Worm (Caenorhabditis elegans): ENCODE results near the gene fbxb-55.
A peak's percentile ranks its signal among the peaks of the same experiment; 100 is the strongest.

Gene fbxb-55

DNA sequence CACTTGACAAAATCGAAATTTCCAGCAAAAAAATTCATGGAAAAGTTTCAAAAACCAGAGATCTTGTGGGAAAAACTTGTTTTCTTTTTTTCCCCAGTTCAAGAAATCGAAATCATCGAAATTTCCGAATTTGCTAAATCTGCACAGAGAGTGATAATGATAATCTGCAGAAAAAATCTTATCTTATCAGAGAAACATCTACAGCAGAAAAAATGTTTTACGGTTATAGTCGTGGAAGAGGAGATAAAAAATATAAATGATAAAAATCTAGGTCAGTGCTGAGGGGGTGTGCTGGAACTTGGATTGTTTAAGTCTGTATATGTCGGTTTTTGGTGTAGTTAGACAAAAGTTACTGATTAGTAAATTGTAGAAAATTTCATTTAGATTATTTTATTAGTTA is 36.2 kb upstream of the fbxb-55 start:
- TF ChIP-seq tab-1 (GFP tag; IDR thresholded peaks at IDR 0.05) (no peak), T22C8.4 (GFP tag; IDR thresholded peaks at IDR 0.05) (no peak), flt-1 (GFP tag; IDR thresholded peaks at IDR 0.05) (no peak), ztf-23 (GFP tag; IDR thresholded peaks at IDR 0.05) (no peak), klf-2 (GFP tag; conservative IDR thresholded peaks at IDR 0.05) (no peak)

DNA sequence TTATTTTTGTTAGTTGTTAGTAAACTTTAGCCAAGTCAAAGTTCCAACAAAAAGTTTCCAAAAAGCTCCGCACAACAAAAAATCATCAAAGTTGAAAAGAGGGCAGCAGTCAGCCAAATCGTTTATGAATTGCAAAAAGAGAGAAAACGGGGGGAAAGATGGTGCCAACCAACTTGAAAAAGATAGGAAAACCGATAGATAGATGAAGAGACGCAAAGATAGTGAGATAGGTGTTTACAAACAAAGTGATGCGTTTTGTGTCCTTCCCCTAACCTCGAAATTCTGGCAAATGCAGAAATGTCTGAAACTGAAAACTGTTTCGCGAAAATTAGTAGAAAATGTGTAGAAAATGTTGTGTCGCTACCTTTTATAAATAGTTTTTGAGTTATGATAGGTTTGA is 35.1 kb upstream of the fbxb-55 start:
- TF ChIP-seq flt-1 (GFP tag; IDR thresholded peaks at IDR 0.05) = no peak
- TF ChIP-seq med-1 (GFP tag; optimal IDR thresholded peaks at IDR 0.05; ENCODE audit: insufficient read depth) = no peak
- no peak for TF ChIP-seq klf-2 (GFP tag; conservative IDR thresholded peaks at IDR 0.05)
- TF ChIP-seq T22C8.4 (GFP tag; IDR thresholded peaks at IDR 0.05) = no peak
- TF ChIP-seq ref-1 (GFP tag; conservative IDR thresholded peaks at IDR 0.05) = no peak
- no peak for TF ChIP-seq cog-1 (tag; optimal IDR thresholded peaks at IDR 0.05)
- TF ChIP-seq tab-1 (GFP tag; IDR thresholded peaks at IDR 0.05) = no peak

DNA sequence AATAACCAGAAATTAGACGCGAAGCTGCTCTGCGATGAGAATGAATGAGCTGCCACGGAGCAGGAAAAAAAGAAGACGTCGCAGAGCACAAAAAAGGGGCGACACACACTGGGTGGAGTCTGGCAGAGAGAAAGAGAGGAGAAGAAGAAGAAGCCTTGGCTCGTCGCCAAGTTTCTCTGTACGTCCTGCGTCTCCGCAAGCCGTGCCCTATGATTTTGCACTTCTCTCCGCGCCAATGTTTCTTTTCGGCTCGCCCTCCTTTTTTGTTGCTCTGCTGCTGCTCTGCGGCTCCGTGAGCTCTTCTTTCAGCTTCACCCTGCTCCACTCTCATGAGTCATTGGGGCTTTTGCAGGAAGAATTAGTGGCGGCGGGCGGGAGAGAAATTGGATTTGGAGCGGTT is 33.7 kb upstream of the fbxb-55 start, which contains the start of gene hlh-30:
Gene hlh-30 (minus strand): TSS at position 69 of the 400 bp plus-strand sequence.
- TF ChIP-seq flt-1 (GFP tag; IDR thresholded peaks at IDR 0.05) = 0 out of 2 replicates have a peak, but pooled peaks have one; percentile 16
- no peak for TF ChIP-seq ztf-29 (GFP tag; IDR thresholded peaks at IDR 0.05)

DNA sequence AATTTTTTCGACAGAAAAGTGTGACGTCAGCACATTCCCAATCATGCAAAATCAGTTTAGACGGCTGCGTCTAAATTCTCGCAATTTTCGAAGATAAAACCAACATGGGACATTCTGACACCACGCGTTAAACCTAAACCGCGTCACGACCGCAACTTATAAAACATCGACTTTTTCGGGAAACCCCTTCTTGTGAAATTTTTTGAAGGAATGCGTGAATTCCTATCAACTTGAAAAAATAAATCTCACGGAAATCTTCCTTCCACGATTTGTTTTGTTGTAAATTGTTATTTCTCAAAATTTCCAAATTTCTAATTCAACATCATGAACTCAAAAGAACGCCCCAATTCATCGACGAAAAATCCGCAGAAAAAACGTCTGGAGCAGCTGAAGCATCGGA is 28.6 kb upstream of the fbxb-55 start, which contains the start of gene F35F11.2:
Gene F35F11.2 (plus strand): TSS at position 301 of the 400 bp plus-strand sequence.
- TF ChIP-seq med-1 (GFP tag; optimal IDR thresholded peaks at IDR 0.05; ENCODE audit: insufficient read depth) (no peak), ref-1 (GFP tag; conservative IDR thresholded peaks at IDR 0.05) (no peak), cog-1 (tag; optimal IDR thresholded peaks at IDR 0.05) (no peak), ztf-29 (GFP tag; IDR thresholded peaks at IDR 0.05) (no peak), T22C8.4 (GFP tag; IDR thresholded peaks at IDR 0.05) (no peak), flt-1 (GFP tag; IDR thresholded peaks at IDR 0.05) (no peak), ztf-23 (GFP tag; IDR thresholded peaks at IDR 0.05) (no peak), klf-2 (GFP tag; conservative IDR thresholded peaks at IDR 0.05) (no peak), tab-1 (GFP tag; IDR thresholded peaks at IDR 0.05) (no peak)

DNA sequence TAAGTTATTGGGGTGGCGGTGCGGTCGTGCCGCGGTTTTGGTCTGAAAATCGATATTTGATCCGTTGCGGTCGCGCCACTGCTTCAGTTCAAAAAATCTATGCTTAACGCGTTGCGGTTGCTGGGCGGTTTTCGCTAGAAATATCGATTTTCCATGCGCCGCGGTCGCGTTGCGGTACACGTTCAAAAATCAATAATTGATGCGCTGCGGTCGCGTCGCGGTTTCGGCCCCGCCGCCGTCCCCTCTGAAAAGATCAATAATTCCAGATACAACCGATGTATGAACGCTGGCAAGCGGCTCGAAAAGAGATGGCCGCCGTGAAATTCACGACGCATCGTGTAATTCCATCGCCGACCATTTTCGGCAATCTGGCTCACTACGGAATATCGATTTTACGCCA is 27.6 kb upstream of the fbxb-55 start:
- no peak for TF ChIP-seq klf-2 (GFP tag; conservative IDR thresholded peaks at IDR 0.05)
- no peak for TF ChIP-seq ztf-29 (GFP tag; IDR thresholded peaks at IDR 0.05)
- TF ChIP-seq med-1 (GFP tag; optimal IDR thresholded peaks at IDR 0.05; ENCODE audit: insufficient read depth) = no peak
- no peak for TF ChIP-seq ztf-23 (GFP tag; IDR thresholded peaks at IDR 0.05)
- TF ChIP-seq cog-1 (tag; optimal IDR thresholded peaks at IDR 0.05) = no peak
- no peak for TF ChIP-seq T22C8.4 (GFP tag; IDR thresholded peaks at IDR 0.05)
- TF ChIP-seq ref-1 (GFP tag; conservative IDR thresholded peaks at IDR 0.05) = no peak
- TF ChIP-seq tab-1 (GFP tag; IDR thresholded peaks at IDR 0.05) = no peak
- no peak for TF ChIP-seq flt-1 (GFP tag; IDR thresholded peaks at IDR 0.05)

DNA sequence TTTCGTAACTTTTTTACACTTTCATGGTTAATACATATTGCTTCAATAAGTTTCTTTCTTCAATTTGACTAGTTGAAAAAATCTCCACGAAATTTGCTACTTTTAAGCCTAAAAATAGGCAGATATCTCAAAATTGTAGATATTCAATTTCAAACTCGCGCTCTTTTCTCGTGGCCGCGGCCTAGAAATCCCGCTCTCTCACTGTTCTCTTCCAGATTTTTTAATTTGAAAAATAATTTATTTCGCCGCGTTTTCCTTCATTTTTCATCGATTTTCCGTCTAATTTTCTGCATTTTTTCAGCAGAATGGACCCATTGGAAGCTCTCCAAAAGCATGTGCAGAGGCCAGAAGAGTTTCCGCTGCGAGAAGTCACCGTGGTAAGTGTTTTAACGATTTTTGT is 26.3 kb upstream of the fbxb-55 start, which contains the start of gene cdc-73:
Gene cdc-73 (plus strand): TSS at position 302 of the 400 bp plus-strand sequence.
- TF ChIP-seq flt-1 (GFP tag; IDR thresholded peaks at IDR 0.05) (no peak), med-1 (GFP tag; optimal IDR thresholded peaks at IDR 0.05; ENCODE audit: insufficient read depth) (no peak), T22C8.4 (GFP tag; IDR thresholded peaks at IDR 0.05) (no peak), ref-1 (GFP tag; conservative IDR thresholded peaks at IDR 0.05) (no peak), tab-1 (GFP tag; IDR thresholded peaks at IDR 0.05) (no peak), ztf-29 (GFP tag; IDR thresholded peaks at IDR 0.05) (no peak), cog-1 (tag; optimal IDR thresholded peaks at IDR 0.05) (no peak), ztf-23 (GFP tag; IDR thresholded peaks at IDR 0.05) (peak; percentile 60; the same call in 1 of the 2 replicates)

DNA sequence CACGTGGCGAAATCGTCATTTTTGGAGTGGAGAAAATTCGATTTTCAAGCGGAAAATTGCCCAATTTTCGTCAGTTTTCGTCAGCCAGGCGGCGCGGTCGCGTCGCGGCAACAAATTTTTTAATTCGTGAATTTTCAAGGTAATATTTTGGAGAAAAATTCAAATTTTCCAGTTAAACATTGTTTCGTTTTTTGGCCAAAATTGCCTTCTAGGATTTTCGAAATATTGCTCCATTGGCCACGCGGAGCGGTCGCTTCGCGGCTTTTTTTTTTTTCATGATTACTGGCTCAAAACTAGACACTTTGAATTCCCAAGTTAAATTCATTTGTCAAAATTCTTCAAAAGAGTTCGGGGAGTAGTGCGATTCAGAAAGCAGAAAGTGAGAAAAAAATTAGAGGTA is 21.0 kb upstream of the fbxb-55 start:
- TF ChIP-seq klf-2 (GFP tag; conservative IDR thresholded peaks at IDR 0.05) (no peak), ztf-29 (GFP tag; IDR thresholded peaks at IDR 0.05) (no peak), ref-1 (GFP tag; conservative IDR thresholded peaks at IDR 0.05) (no peak), cog-1 (tag; optimal IDR thresholded peaks at IDR 0.05) (no peak), flt-1 (GFP tag; IDR thresholded peaks at IDR 0.05) (no peak), T22C8.4 (GFP tag; IDR thresholded peaks at IDR 0.05) (no peak), ztf-23 (GFP tag; IDR thresholded peaks at IDR 0.05) (no peak), tab-1 (GFP tag; IDR thresholded peaks at IDR 0.05) (no peak), med-1 (GFP tag; optimal IDR thresholded peaks at IDR 0.05; ENCODE audit: insufficient read depth) (no peak)

DNA sequence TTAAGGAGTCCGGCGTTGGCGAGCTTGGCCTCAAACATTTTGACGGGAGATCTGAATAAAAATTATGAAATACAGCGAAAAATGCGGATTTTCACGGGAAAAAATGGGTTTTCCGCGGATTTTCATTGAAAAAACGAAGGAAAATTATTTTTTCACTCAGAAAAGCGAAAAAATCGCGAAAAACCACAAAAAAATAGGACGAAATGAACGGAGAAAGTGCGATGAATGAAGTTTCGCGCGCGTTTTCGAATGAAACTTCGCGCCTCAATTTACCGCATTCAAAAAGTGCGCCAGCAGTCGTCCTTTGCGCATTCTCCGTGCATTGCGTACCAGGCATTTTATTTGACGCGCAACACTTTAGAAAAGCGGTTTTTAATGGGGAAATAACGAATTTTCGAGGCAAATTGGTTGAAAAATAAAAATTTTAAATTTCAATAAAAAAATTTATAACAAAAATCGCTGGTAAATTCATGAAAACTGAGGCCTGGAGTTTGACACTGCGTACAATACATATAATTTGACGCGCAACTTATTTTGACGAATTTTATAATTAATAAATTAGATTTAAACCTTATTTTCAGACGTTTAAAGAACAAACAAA is 19.1 kb upstream of the fbxb-55 start, which contains the start of gene pcn-1:
Gene pcn-1 (minus strand): TSS at position 51 of the 601 bp plus-strand sequence.
- TF ChIP-seq ztf-23 (GFP tag; IDR thresholded peaks at IDR 0.05) = 0 out of 2 replicates have a peak, but pooled peaks have one; percentile 31
- no peak for TF ChIP-seq T22C8.4 (GFP tag; IDR thresholded peaks at IDR 0.05)
- TF ChIP-seq klf-2 (GFP tag; conservative IDR thresholded peaks at IDR 0.05) = no peak
- TF ChIP-seq ztf-29 (GFP tag; IDR thresholded peaks at IDR 0.05) = no peak
- peak; percentile 72; the same call in 1 of the 2 replicates for TF ChIP-seq flt-1 (GFP tag; IDR thresholded peaks at IDR 0.05)
- TF ChIP-seq ref-1 (GFP tag; conservative IDR thresholded peaks at IDR 0.05) = no peak
- peak; percentile 52 for TF ChIP-seq cog-1 (tag; optimal IDR thresholded peaks at IDR 0.05)
- no peak for TF ChIP-seq tab-1 (GFP tag; IDR thresholded peaks at IDR 0.05)
- no peak for TF ChIP-seq med-1 (GFP tag; optimal IDR thresholded peaks at IDR 0.05; ENCODE audit: insufficient read depth)

DNA sequence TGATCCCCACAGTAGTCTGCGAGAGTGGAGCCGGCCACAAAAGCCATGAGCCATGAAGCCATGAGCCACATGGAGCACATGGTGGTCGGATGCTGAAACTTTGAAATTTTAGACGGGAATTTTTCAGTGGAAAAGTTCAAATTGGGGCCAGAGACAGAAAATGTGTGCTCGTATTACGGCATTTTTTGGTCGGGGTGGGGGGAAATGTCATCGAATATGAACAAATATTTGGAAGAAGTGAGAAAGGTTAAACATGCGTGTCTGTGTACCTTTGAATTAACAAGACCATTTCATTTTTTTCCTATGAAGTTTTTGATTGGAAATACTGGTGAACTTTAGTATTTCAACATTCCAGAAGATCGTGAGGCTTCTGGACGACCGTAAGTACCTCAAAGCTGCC is 17.0 kb upstream of the fbxb-55 start, which contains the start of gene wrt-5:
Gene wrt-5 (minus strand): TSS at position 101 of the 400 bp plus-strand sequence.
- TF ChIP-seq cog-1 (tag; optimal IDR thresholded peaks at IDR 0.05) = no peak
- no peak for TF ChIP-seq T22C8.4 (GFP tag; IDR thresholded peaks at IDR 0.05)
- no peak for TF ChIP-seq flt-1 (GFP tag; IDR thresholded peaks at IDR 0.05)
- TF ChIP-seq tab-1 (GFP tag; IDR thresholded peaks at IDR 0.05) = no peak

DNA sequence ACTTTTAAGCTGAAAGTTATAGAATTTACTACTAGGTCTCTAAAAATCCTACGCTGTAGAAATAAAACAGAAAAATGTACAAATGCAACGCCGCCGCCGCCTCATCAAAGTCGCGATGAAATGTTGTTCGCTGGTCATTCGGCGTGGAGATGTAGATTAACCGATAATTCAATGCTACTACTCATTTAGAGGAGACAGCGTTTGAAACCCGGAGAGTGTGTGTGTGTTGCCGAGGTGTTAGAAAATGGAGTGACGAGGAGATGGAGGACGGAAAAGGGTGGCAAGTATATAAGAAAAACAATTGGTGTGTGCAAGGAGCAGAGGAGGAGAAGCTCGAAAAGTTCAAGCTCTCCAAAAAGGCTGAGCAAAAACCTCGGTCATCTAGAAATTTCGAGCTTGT is 16.3 kb upstream of the fbxb-55 start:
- TF ChIP-seq tab-1 (GFP tag; IDR thresholded peaks at IDR 0.05) (no peak), med-1 (GFP tag; optimal IDR thresholded peaks at IDR 0.05; ENCODE audit: insufficient read depth) (no peak), flt-1 (GFP tag; IDR thresholded peaks at IDR 0.05) (0 out of 2 replicates have a peak, but pooled peaks have one; percentile 25)

Data from whole organism, midembryonic.